Fruit fly (Drosophila melanogaster) whole organism, embryonic: ENCODE results near the gene Pss.
A peak's percentile ranks its signal among the peaks of the same experiment; 100 is the strongest.

Experiments
- Asciz ChIP-seq: fragments of 200-800 bp; sonication (Bioruptor generic); optimal IDR thresholded peaks from 2 replicates; lab custom pipeline; 2017; ENCODE audit warnings: missing biosample characterization, mild to moderate bottlenecking, missing genetic modification characterization, missing genetic modification reagents
- Awh ChIP-seq: fragments of 200-800 bp; sonication (Bioruptor generic); IDR thresholded peaks from 2 replicates; pipeline ENCODE4, ENCODE4 v1.3.6; 2022; ENCODE audit warnings: missing biosample characterization, missing genetic modification characterization
- CG13775 ChIP-seq: fragments of 200-800 bp; sonication (Bioruptor generic); optimal IDR thresholded peaks from 3 replicates; lab custom pipeline; 2017; ENCODE audit warnings: missing biosample characterization, mild to moderate bottlenecking, missing genetic modification characterization
- CG2129 ChIP-seq: fragments of 200-800 bp; sonication (Bioruptor generic); IDR thresholded peaks from 2 replicates; pipeline ENCODE4 v1.3.6; 2022; ENCODE audit warnings: missing biosample characterization, missing genetic modification characterization; ENCODE audit not compliant: partially characterized antibody
- CG2889 ChIP-seq: fragments of 200-800 bp; sonication (Bioruptor generic); IDR thresholded peaks from 3 replicates; pipeline ENCODE4 v1.3.6; 2022; ENCODE audit warnings: missing biosample characterization, missing genetic modification characterization
- CG33557 ChIP-seq: fragments of 200-800 bp; sonication (Bioruptor generic); optimal IDR thresholded peaks from 2 replicates; lab custom pipeline; 2019; ENCODE audit warnings: missing biosample characterization, mild to moderate bottlenecking, missing genetic modification characterization, moderate library complexity
- CG4854 ChIP-seq: fragments of 200-800 bp; sonication (Bioruptor generic); optimal IDR thresholded peaks from 2 replicates; lab custom pipeline; 2016; ENCODE audit warnings: missing biosample characterization, missing genetic modification characterization, inconsistent platforms
- CG6654 ChIP-seq: fragments of 200-800 bp; sonication (Bioruptor generic); optimal IDR thresholded peaks from 2 replicates; lab custom pipeline; 2017; ENCODE audit warnings: missing biosample characterization, mild to moderate bottlenecking, missing genetic modification characterization
- CG6854 ChIP-seq: fragments of 200-800 bp; sonication (Bioruptor generic); optimal IDR thresholded peaks from 3 replicates; lab custom pipeline; 2017; ENCODE audit warnings: missing biosample characterization, mild to moderate bottlenecking, missing genetic modification characterization
- CG7745 ChIP-seq: fragments of 200-800 bp; sonication (Bioruptor generic); optimal IDR thresholded peaks from 2 replicates; lab custom pipeline; 2018; ENCODE audit warnings: missing biosample characterization, mild to moderate bottlenecking, missing genetic modification characterization, moderate library complexity
- CG8924 ChIP-seq: fragments of 200-800 bp; optimal IDR thresholded peaks from 3 replicates; lab custom pipeline; 2019; ENCODE audit warnings: missing biosample characterization, mild to moderate bottlenecking, missing genetic modification characterization, moderate library complexity
- Dek ChIP-seq: fragments of 200-800 bp; sonication (Bioruptor generic); optimal IDR thresholded peaks from 3 replicates; lab custom pipeline; 2019; ENCODE audit warnings: missing biosample characterization, mild to moderate bottlenecking, missing genetic modification characterization, moderate library complexity
- Dfd ChIP-seq, 2 experiments: fragments of >200 bp; optimal IDR thresholded peaks; 2 replicates each; lab custom pipeline; 2017; ENCODE audit warnings: missing biosample characterization in 2 of 2, missing genetic modification characterization in 2 of 2
- E2f2 ChIP-seq: fragments of 200-800 bp; sonication (Bioruptor generic); IDR thresholded peaks from 2 replicates; pipeline ENCODE4 v1.3.6; 2022; ENCODE audit warnings: missing biosample characterization, missing genetic modification characterization
- HLH54F ChIP-seq: fragments of 200-800 bp; sonication (Bioruptor generic); optimal IDR thresholded peaks from 3 replicates; lab custom pipeline; 2016; ENCODE audit warnings: missing biosample characterization, missing genetic modification characterization
- HLHmδ ChIP-seq: fragments of 200-800 bp; sonication (Bioruptor generic); optimal IDR thresholded peaks from 2 replicates; lab custom pipeline; 2018; ENCODE audit warnings: missing biosample characterization, mild to moderate bottlenecking, missing genetic modification characterization, moderate library complexity
- Nf-YC ChIP-seq: fragments of 200-800 bp; optimal IDR thresholded peaks from 3 replicates; lab custom pipeline; 2019; ENCODE audit warnings: missing biosample characterization, mild to moderate bottlenecking, missing genetic modification characterization, moderate library complexity
- Ravus ChIP-seq: fragments of 200-800 bp; sonication (Bioruptor generic); IDR thresholded peaks from 2 replicates; pipeline ENCODE4 v1.3.6; 2022; ENCODE audit warnings: missing biosample characterization, missing genetic modification characterization
- Sox102F ChIP-seq: fragments of 200-800 bp; sonication (Bioruptor generic); optimal IDR thresholded peaks from 2 replicates; lab custom pipeline; 2018; ENCODE audit warnings: missing biosample characterization, mild to moderate bottlenecking, missing genetic modification characterization, moderate library complexity
- Vsx1 ChIP-seq: fragments of 200-800 bp; sonication (Bioruptor generic); optimal IDR thresholded peaks from 2 replicates; lab custom pipeline; 2017; ENCODE audit warnings: missing biosample characterization, mild to moderate bottlenecking, missing genetic modification characterization, missing genetic modification reagents
- abd-A ChIP-seq: fragments of 200-800 bp; sonication (Bioruptor generic); optimal IDR thresholded peaks from 3 replicates; lab custom pipeline; 2019; ENCODE audit warnings: missing biosample characterization, mild to moderate bottlenecking, missing genetic modification characterization, moderate library complexity
- aop ChIP-seq: fragments of 200-800 bp; sonication (Bioruptor generic); IDR thresholded peaks from 2 replicates; pipeline ENCODE4 v1.3.6; 2022; ENCODE audit warnings: missing biosample characterization, missing genetic modification characterization
- ash1 ChIP-seq: fragments of 200-800 bp; sonication (Bioruptor generic); optimal IDR thresholded peaks from 2 replicates; lab custom pipeline; 2018; ENCODE audit warnings: missing biosample characterization, mild to moderate bottlenecking, missing genetic modification characterization
- cas ChIP-seq: fragments of 200-800 bp; sonication (Bioruptor generic); IDR thresholded peaks from 2 replicates; pipeline ENCODE4 v1.3.6; 2022; ENCODE audit warnings: missing biosample characterization, missing genetic modification characterization
- cato ChIP-seq: fragments of 200-800 bp; sonication (Bioruptor generic); optimal IDR thresholded peaks from 2 replicates; lab custom pipeline; 2016; ENCODE audit warnings: missing biosample characterization, missing genetic modification characterization, borderline replicate concordance
- chif ChIP-seq, 2 experiments: fragments of 200-800 bp; sonication (Bioruptor generic); optimal IDR thresholded peaks; 3 replicates each; lab custom pipeline; 2016; ENCODE audit warnings: missing biosample characterization in 2 of 2, missing genetic modification characterization in 2 of 2
- fu2 ChIP-seq: fragments of 200-800 bp; sonication (Bioruptor generic); optimal IDR thresholded peaks from 2 replicates; lab custom pipeline; 2016; ENCODE audit warnings: missing biosample characterization, missing genetic modification characterization
- gfzf ChIP-seq: fragments of 200-800 bp; sonication (Bioruptor generic); optimal IDR thresholded peaks from 2 replicates; lab custom pipeline; 2016; ENCODE audit warnings: missing biosample characterization, mild to moderate bottlenecking, missing genetic modification characterization, moderate library complexity
- grn ChIP-seq: fragments of 200-800 bp; sonication (Bioruptor generic); optimal IDR thresholded peaks from 3 replicates; lab custom pipeline; 2017; ENCODE audit warnings: missing biosample characterization, missing genetic modification characterization
- maf-S ChIP-seq: fragments of 200-800 bp; sonication (Bioruptor generic); optimal IDR thresholded peaks from 2 replicates; lab custom pipeline; 2016; ENCODE audit warnings: missing biosample characterization, missing genetic modification characterization
- oc ChIP-seq: fragments of 200-800 bp; sonication (Bioruptor generic); optimal IDR thresholded peaks from 2 replicates; lab custom pipeline; 2018; ENCODE audit warnings: missing biosample characterization, mild to moderate bottlenecking, missing genetic modification characterization, moderate library complexity
- repo ChIP-seq: fragments of 200-800 bp; sonication (Bioruptor generic); optimal IDR thresholded peaks from 2 replicates; lab custom pipeline; 2016; ENCODE audit warnings: missing biosample characterization, missing genetic modification characterization
- sima ChIP-seq: fragments of 200-800 bp; sonication (Bioruptor generic); optimal IDR thresholded peaks from 2 replicates; lab custom pipeline; 2016; ENCODE audit warnings: missing biosample characterization, missing genetic modification characterization
- slou ChIP-seq: fragments of 200-800 bp; sonication (Bioruptor generic); optimal IDR thresholded peaks from 3 replicates; lab custom pipeline; 2016; ENCODE audit warnings: missing biosample characterization, missing genetic modification characterization
- tgo ChIP-seq: fragments of 200-800 bp; sonication (Bioruptor generic); IDR thresholded peaks from 3 replicates; pipeline ENCODE4 v1.3.6; 2022; ENCODE audit warnings: missing biosample characterization, missing genetic modification characterization
- ttk ChIP-seq: fragments of 200-800 bp; sonication (Bioruptor generic); IDR thresholded peaks from 2 replicates; pipeline ENCODE4 v2.1.2; 2022; ENCODE audit warnings: missing biosample characterization, missing genetic modification characterization
- unpg ChIP-seq: fragments of 200-800 bp; sonication (Bioruptor generic); optimal IDR thresholded peaks from 3 replicates; lab custom pipeline; 2018; ENCODE audit warnings: missing biosample characterization, mild to moderate bottlenecking, missing genetic modification characterization, moderate library complexity
- vvl ChIP-seq: fragments of 200-800 bp; sonication (Bioruptor generic); IDR thresholded peaks from 2 replicates; pipeline ENCODE4 v1.3.6; 2022; ENCODE audit warnings: missing biosample characterization, missing genetic modification characterization

Pss gene

DNA sequence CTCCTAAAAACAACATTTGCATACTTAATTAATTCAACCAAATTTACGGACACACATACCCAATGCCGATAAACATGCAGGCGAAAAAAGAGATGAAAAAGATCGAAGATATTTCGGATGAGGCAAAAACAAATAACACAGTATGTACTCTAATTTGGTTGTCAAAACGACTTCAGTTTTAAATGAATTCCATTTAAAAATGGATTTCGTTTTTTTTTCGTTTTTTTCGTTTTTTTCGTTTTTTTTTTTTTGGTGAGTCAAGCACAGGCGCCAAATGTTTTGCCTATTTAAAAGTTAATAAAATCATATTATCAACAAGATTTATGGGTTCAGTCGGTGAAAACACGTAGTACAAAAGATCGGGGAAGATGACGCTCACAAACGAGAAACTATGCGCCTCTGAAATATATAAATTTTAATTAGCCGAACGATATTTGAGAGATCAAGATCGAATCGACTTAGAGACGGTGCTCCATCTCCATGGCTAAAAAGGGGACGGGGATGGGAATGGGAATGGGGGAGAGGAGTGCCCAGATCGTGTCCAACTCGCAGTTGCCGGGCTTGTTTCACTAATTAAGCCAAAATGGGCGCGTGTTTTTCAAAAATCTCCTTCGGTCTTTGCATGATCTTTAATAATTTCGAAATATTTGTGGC lies 22.4 kb upstream of the Pss start (continued):
- TF ChIP-seq Sox102F (GFP tag; lab: Kevin White, UChicago) (no peak), CG4854 (GFP tag; lab: Kevin White, UChicago) (no peak), CG6654 (no peak), grn (GFP tag; lab: Kevin White, UChicago) (peak; percentile 61), slou (GFP tag; lab: Kevin White, UChicago) (no peak), HLH54F (GFP tag; lab: Kevin White, UChicago) (no peak), CG13775 (GFP tag; lab: Kevin White, UChicago) (no peak), Nf-YC (tag; lab: Kevin White, UChicago) (no peak), unpg (GFP tag; lab: Kevin White, UChicago) (no peak), CG8924 (no peak), E2f2 (GFP tag; lab: Robert Waterston, UW) (no peak), sima (GFP tag; lab: Kevin White, UChicago) (no peak), CG7745 (tag; lab: Kevin White, UChicago) (no peak), Ravus (GFP tag; lab: Robert Waterston, UW) (no peak), Vsx1 (GFP tag; lab: Kevin White, UChicago) (peak; percentile 43), HLHmδ (GFP tag; lab: Kevin White, UChicago) (no peak), oc (tag; lab: Kevin White, UChicago) (peak; percentile 33), Dek (no peak), cas (GFP tag; lab: Robert Waterston, UW) (no peak), chif (GFP tag; optimal IDR thresholded peaks at IDR 0.05; lab: Kevin White, UChicago) (no peak), Awh (GFP tag; lab: Robert Waterston, UW) (peak; percentile 73), CG6854 (GFP tag; lab: Kevin White, UChicago) (no peak), fu2 (GFP tag; lab: Kevin White, UChicago) (no peak), Dfd (GFP tag; optimal IDR thresholded peaks at IDR 0.05; lab: Kevin White, UChicago) (no peak), Asciz (GFP tag; lab: Kevin White, UChicago) (no peak), CG33557 (GFP tag; lab: Kevin White, UChicago) (no peak), ash1 (GFP tag; lab: Kevin White, UChicago) (no peak), ttk (GFP tag; lab: Robert Waterston, UW) (no peak), abd-A (tag; lab: Kevin White, UChicago) (peak; percentile 81), vvl (GFP tag; lab: Robert Waterston, UW) (peak; percentile 46), aop (GFP tag; lab: Robert Waterston, UW) (no peak), tgo (GFP tag; lab: Robert Waterston, UW) (no peak), CG2129 (no peak), repo (GFP tag; lab: Kevin White, UChicago) (no peak), gfzf (no peak), CG2889 (no peak), cato (GFP tag; lab: Kevin White, UChicago) (no peak), maf-S (no peak)
- TF ChIP-seq, all 482 proteins: peak for 12
